Fruit fly (Drosophila melanogaster) whole organism, embryonic: Measurements from ENCODE around the gene yellow-g2.

Experiments
- ATbp ChIP-seq: fragments of 200-800 bp; sonication (Bioruptor generic); optimal IDR thresholded peaks from 2 replicates; lab custom pipeline; 2017; ENCODE audit warnings: missing biosample characterization, mild to moderate bottlenecking, missing genetic modification characterization, missing genetic modification reagents
- CG10267 ChIP-seq: fragments of 200-800 bp; sonication (Bioruptor generic); optimal IDR thresholded peaks from 2 replicates; lab custom pipeline; 2018; ENCODE audit warnings: missing biosample characterization, mild to moderate bottlenecking, missing genetic modification characterization, moderate library complexity
- CG10431 ChIP-seq: fragments of 200-800 bp; sonication (Bioruptor generic); optimal IDR thresholded peaks from 3 replicates; lab custom pipeline; 2018; ENCODE audit warnings: missing biosample characterization, mild to moderate bottlenecking, missing genetic modification characterization
- CG11398 ChIP-seq: fragments of 200-800 bp; sonication (Bioruptor generic); optimal IDR thresholded peaks from 2 replicates; lab custom pipeline; 2016; ENCODE audit warnings: missing biosample characterization, missing genetic modification characterization
- CG12071 ChIP-seq: fragments of 200-800 bp; sonication (Bioruptor generic); optimal IDR thresholded peaks from 3 replicates; lab custom pipeline; 2018; ENCODE audit warnings: missing biosample characterization, mild to moderate bottlenecking, missing genetic modification characterization
- CG1233 ChIP-seq: fragments of 200-800 bp; sonication (Bioruptor generic); optimal IDR thresholded peaks from 4 replicates; lab custom pipeline; 2018; ENCODE audit warnings: missing biosample characterization, mild to moderate bottlenecking, missing genetic modification characterization
- CG13624 ChIP-seq: fragments of 200-800 bp; sonication (Bioruptor generic); optimal IDR thresholded peaks from 2 replicates; lab custom pipeline; 2016; ENCODE audit warnings: missing biosample characterization, missing genetic modification characterization
- CG1529 ChIP-seq: fragments of 200-800 bp; sonication (Bioruptor generic); optimal IDR thresholded peaks from 3 replicates; lab custom pipeline; 2018; ENCODE audit warnings: missing biosample characterization, missing genetic modification characterization
- CG2116 ChIP-seq: fragments of 200-800 bp; sonication (Bioruptor generic); optimal IDR thresholded peaks from 3 replicates; lab custom pipeline; 2018; ENCODE audit warnings: missing biosample characterization, mild to moderate bottlenecking, missing genetic modification characterization
- CG2202 ChIP-seq: fragments of 200-800 bp; sonication (Bioruptor generic); optimal IDR thresholded peaks from 2 replicates; lab custom pipeline; 2018; ENCODE audit warnings: missing biosample characterization, mild to moderate bottlenecking, missing genetic modification characterization
- CG30020 ChIP-seq: fragments of 200-800 bp; optimal IDR thresholded peaks from 2 replicates; lab custom pipeline; 2019; ENCODE audit warnings: missing biosample characterization, mild to moderate bottlenecking, missing genetic modification characterization, moderate library complexity
- CG3407 ChIP-seq: fragments of 200-800 bp; sonication (Bioruptor generic); optimal IDR thresholded peaks from 2 replicates; lab custom pipeline; 2018; ENCODE audit warnings: missing biosample characterization, mild to moderate bottlenecking, missing genetic modification characterization
- CG34376 ChIP-seq: fragments of 200-800 bp; sonication (Bioruptor generic); optimal IDR thresholded peaks from 2 replicates; lab custom pipeline; 2018; ENCODE audit warnings: missing biosample characterization, mild to moderate bottlenecking, missing genetic modification characterization
- CG7357 ChIP-seq: fragments of 200-800 bp; sonication (Bioruptor generic); IDR thresholded peaks from 3 replicates; pipeline ENCODE4 v1.3.6; 2022; ENCODE audit warnings: missing biosample characterization, missing genetic modification characterization
- CG7556 ChIP-seq: fragments of 200-800 bp; sonication (Bioruptor generic); optimal IDR thresholded peaks from 2 replicates; lab custom pipeline; 2017; ENCODE audit warnings: missing biosample characterization, mild to moderate bottlenecking, missing genetic modification characterization
- CG7839 ChIP-seq: fragments of 200-800 bp; sonication (Bioruptor generic); optimal IDR thresholded peaks from 3 replicates; lab custom pipeline; 2018; ENCODE audit warnings: missing biosample characterization, mild to moderate bottlenecking, missing genetic modification characterization, moderate library complexity
- CG8359 ChIP-seq: fragments of 200-800 bp; sonication (Bioruptor generic); optimal IDR thresholded peaks from 2 replicates; lab custom pipeline; 2017; ENCODE audit warnings: missing biosample characterization, mild to moderate bottlenecking, missing genetic modification characterization, borderline replicate concordance
- CG8924 ChIP-seq: fragments of 200-800 bp; optimal IDR thresholded peaks from 3 replicates; lab custom pipeline; 2019; ENCODE audit warnings: missing biosample characterization, mild to moderate bottlenecking, missing genetic modification characterization, moderate library complexity
- CG9817 ChIP-seq: fragments of 200-800 bp; sonication (Bioruptor generic); optimal IDR thresholded peaks from 2 replicates; lab custom pipeline; 2018; ENCODE audit warnings: missing biosample characterization, mild to moderate bottlenecking, missing genetic modification characterization, moderate library complexity
- Deaf1 ChIP-seq: fragments of 200-800 bp; optimal IDR thresholded peaks from 3 replicates; lab custom pipeline; 2019; ENCODE audit warnings: missing biosample characterization, mild to moderate bottlenecking, missing genetic modification characterization, moderate library complexity
- Dip2 ChIP-seq: fragments of 200-800 bp; sonication (Bioruptor generic); IDR thresholded peaks from 2 replicates; pipeline ENCODE4 v1.3.6; 2022; ENCODE audit warnings: missing biosample characterization, missing genetic modification characterization
- Doc3 ChIP-seq: fragments of 200-800 bp; sonication (Bioruptor generic); IDR thresholded peaks from 3 replicates; pipeline ENCODE4 v1.3.6; 2022; ENCODE audit warnings: missing biosample characterization, missing genetic modification characterization; ENCODE audit not compliant: partially characterized antibody
- Ets65A ChIP-seq: fragments of 200-800 bp; sonication (Bioruptor generic); peaks from one replicate; lab custom pipeline; 2016; ENCODE audit warnings: missing biosample characterization, missing genetic modification characterization
- Fer1 ChIP-seq: fragments of 200-800 bp; sonication (Bioruptor generic); optimal IDR thresholded peaks from 2 replicates; lab custom pipeline; 2017; ENCODE audit warnings: missing biosample characterization, mild to moderate bottlenecking, missing genetic modification characterization
- Fer2 ChIP-seq: fragments of 200-800 bp; sonication (Bioruptor generic); optimal IDR thresholded peaks from 2 replicates; lab custom pipeline; 2018; ENCODE audit warnings: missing biosample characterization, mild to moderate bottlenecking, missing genetic modification characterization, moderate library complexity
- Jarid2 ChIP-seq: fragments of 200-800 bp; sonication (Bioruptor generic); optimal IDR thresholded peaks from 3 replicates; lab custom pipeline; 2017; ENCODE audit warnings: mild to moderate bottlenecking, missing biosample characterization, missing genetic modification reagents, missing genetic modification characterization
- MTF-1 ChIP-seq: fragments of 200-800 bp; sonication (Bioruptor generic); optimal IDR thresholded peaks from 2 replicates; lab custom pipeline; 2018; ENCODE audit warnings: missing biosample characterization, mild to moderate bottlenecking, missing genetic modification characterization, borderline replicate concordance
- NC2β ChIP-seq: fragments of 200-800 bp; sonication (Bioruptor generic); optimal IDR thresholded peaks from 2 replicates; lab custom pipeline; 2016; ENCODE audit warnings: missing biosample characterization, missing genetic modification characterization
- Pdp1 ChIP-seq, 2 experiments: fragments of 200-800 bp; sonication (Bioruptor generic); optimal IDR thresholded peaks; 3 replicates each; lab custom pipeline; 2016; ENCODE audit warnings: missing biosample characterization in 2 of 2, missing genetic modification characterization in 2 of 2, mild to moderate bottlenecking in 1 of 2, moderate library complexity in 1 of 2
- az2 ChIP-seq: fragments of 200-800 bp; sonication (Bioruptor generic); optimal IDR thresholded peaks from 3 replicates; lab custom pipeline; 2016; ENCODE audit warnings: missing biosample characterization, missing genetic modification characterization
- bowl ChIP-seq: fragments of 200-800 bp; sonication (Bioruptor generic); IDR thresholded peaks from 2 replicates; pipeline ENCODE4 v1.3.6; 2022; ENCODE audit warnings: missing biosample characterization, missing genetic modification characterization
- br ChIP-seq: fragments of >200 bp; optimal IDR thresholded peaks from 2 replicates; lab custom pipeline; 2017
- chm ChIP-seq: fragments of 200-800 bp; sonication (Bioruptor generic); IDR thresholded peaks from 2 replicates; pipeline ENCODE4 v1.3.6; 2022; ENCODE audit warnings: missing biosample characterization, missing genetic modification characterization
- cwo ChIP-seq: fragments of 200-800 bp; sonication (Bioruptor generic); optimal IDR thresholded peaks from 3 replicates; lab custom pipeline; 2017; ENCODE audit warnings: missing biosample characterization, missing genetic modification characterization, mild to moderate bottlenecking, moderate library complexity, missing genetic modification reagents
- fu2 ChIP-seq: fragments of 200-800 bp; sonication (Bioruptor generic); optimal IDR thresholded peaks from 2 replicates; lab custom pipeline; 2016; ENCODE audit warnings: missing biosample characterization, missing genetic modification characterization
- gce ChIP-seq: fragments of 200-800 bp; sonication (Bioruptor generic); IDR thresholded peaks from 3 replicates; pipeline ENCODE4 v1.3.6; 2022; ENCODE audit warnings: missing biosample characterization, missing genetic modification characterization
- ham ChIP-seq: fragments of 200-800 bp; sonication (Bioruptor generic); IDR thresholded peaks from 2 replicates; pipeline ENCODE4 v1.3.6; 2022; ENCODE audit warnings: missing biosample characterization, missing genetic modification characterization
- hb ChIP-seq: fragments of 200-800 bp; sonication (Bioruptor generic); IDR thresholded peaks from 3 replicates; pipeline ENCODE4 v1.3.6; 2022; ENCODE audit warnings: missing biosample characterization, missing genetic modification characterization; ENCODE audit not compliant: partially characterized antibody
- hkb ChIP-seq, 2 experiments: fragments of 200-800 bp in 1 of 2; fragments of >200 bp in 1 of 2; sonication (Bioruptor generic) in 1 of 2; IDR thresholded peaks in 1 of 2; optimal IDR thresholded peaks in 1 of 2; 2 replicates each; pipeline versions ENCODE4 v1.3.6 to Lab custom; 2017 to 2022; ENCODE audit warnings: missing biosample characterization in 1 of 2, missing genetic modification characterization in 1 of 2
- mam ChIP-seq: fragments of 200-800 bp; sonication (Bioruptor generic); optimal IDR thresholded peaks from 3 replicates; lab custom pipeline; 2016; ENCODE audit warnings: missing biosample characterization, missing genetic modification characterization
- odd ChIP-seq: fragments of 200-800 bp; sonication (Bioruptor generic); optimal IDR thresholded peaks from 2 replicates; lab custom pipeline; 2017; ENCODE audit warnings: missing biosample characterization, mild to moderate bottlenecking, missing genetic modification characterization
- org-1 ChIP-seq: fragments of 200-800 bp; sonication (Bioruptor generic); optimal IDR thresholded peaks from 2 replicates; lab custom pipeline; 2017; ENCODE audit warnings: missing biosample characterization, missing genetic modification characterization
- pb ChIP-seq: fragments of 200-800 bp; sonication (Bioruptor generic); optimal IDR thresholded peaks from 3 replicates; lab custom pipeline; 2016; ENCODE audit warnings: missing biosample characterization, missing genetic modification characterization
- row ChIP-seq: fragments of 200-800 bp; sonication (Bioruptor generic); IDR thresholded peaks from 3 replicates; pipeline ENCODE4 v1.3.6; 2022; ENCODE audit warnings: missing biosample characterization, missing genetic modification characterization
- salm ChIP-seq: fragments of 200-800 bp; sonication (Bioruptor generic); optimal IDR thresholded peaks from 2 replicates; lab custom pipeline; 2018; ENCODE audit warnings: missing biosample characterization, mild to moderate bottlenecking, missing genetic modification characterization
- slp2 ChIP-seq: fragments of 200-800 bp; sonication (Bioruptor generic); optimal IDR thresholded peaks from 2 replicates; lab custom pipeline; 2016; ENCODE audit warnings: missing biosample characterization, missing genetic modification characterization
- sug ChIP-seq: fragments of 200-800 bp; optimal IDR thresholded peaks from 2 replicates; lab custom pipeline; 2019; ENCODE audit warnings: missing biosample characterization, mild to moderate bottlenecking, missing genetic modification characterization, moderate library complexity
- tio ChIP-seq: fragments of 200-800 bp; sonication (Bioruptor generic); optimal IDR thresholded peaks from 2 replicates; lab custom pipeline; 2017; ENCODE audit warnings: missing biosample characterization, missing genetic modification characterization, inconsistent platforms
- wek ChIP-seq: fragments of 200-800 bp; sonication (Bioruptor generic); optimal IDR thresholded peaks from 3 replicates; lab custom pipeline; 2018; ENCODE audit warnings: missing biosample characterization, mild to moderate bottlenecking, missing genetic modification characterization, moderate library complexity
- z ChIP-seq: fragments of 200-800 bp; sonication (Bioruptor generic); IDR thresholded peaks from 3 replicates; pipeline ENCODE4 v1.3.6; 2022; ENCODE audit warnings: missing biosample characterization, missing genetic modification characterization

The yellow-g2 gene

DNA sequence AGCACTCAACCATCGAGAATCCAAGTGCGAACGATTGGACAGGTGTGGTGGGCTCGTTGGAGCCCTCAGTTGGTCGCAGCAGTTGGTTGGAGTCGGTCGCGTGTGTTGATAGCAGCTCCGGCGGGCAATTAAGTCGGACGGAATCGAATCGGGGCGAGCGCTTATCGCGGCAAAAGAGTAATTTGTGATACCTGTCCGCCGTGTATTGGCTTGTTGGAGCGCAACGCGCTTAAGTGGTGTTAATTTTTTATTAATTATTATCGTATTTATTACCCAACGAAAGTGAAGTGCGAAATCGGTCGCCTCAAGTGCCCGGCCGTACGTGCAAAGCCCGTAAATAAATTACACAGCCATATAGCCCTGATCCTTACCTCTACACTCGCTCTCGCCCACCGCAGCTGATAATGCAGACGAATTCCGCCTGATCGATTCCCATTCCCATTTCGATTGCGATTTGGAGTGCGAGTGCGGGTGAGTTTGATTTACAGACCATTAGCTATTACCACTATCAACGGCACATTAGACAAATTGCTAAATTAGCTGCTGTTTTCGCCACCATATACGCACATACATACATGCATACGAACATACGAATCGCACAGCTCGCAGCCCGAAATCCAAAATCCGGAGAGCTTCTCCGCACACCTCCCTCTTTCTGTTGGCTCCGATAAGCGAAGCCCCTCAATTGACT lies 38.7 kb upstream of the yellow-g2 start, which contains the start of gene ACXD:
Gene ACXD (plus strand): TSS at position 66 of the 691 bp plus-strand sequence.
- TF ChIP-seq Jarid2 (GFP tag; lab: Kevin White, UChicago), result peak; percentile 72
- no peak for TF ChIP-seq CG1233 (GFP tag; lab: Kevin White, UChicago)
- 0 out of 3 replicates have a peak, but pooled peaks have one; percentile 1 for TF ChIP-seq row
- TF ChIP-seq CG8359 (GFP tag; lab: Kevin White, UChicago), result no peak
- no peak for TF ChIP-seq Pdp1 (GFP tag; optimal IDR thresholded peaks at IDR 0.05; lab: Kevin White, UChicago)
- TF ChIP-seq salm, result no peak
- no peak for TF ChIP-seq CG12071 (GFP tag; lab: Kevin White, UChicago)
- no peak for TF ChIP-seq mam (GFP tag; lab: Kevin White, UChicago)
- peak; percentile 47 for TF ChIP-seq sug
- TF ChIP-seq Fer1 (GFP tag; lab: Kevin White, UChicago), result no peak
- no peak for TF ChIP-seq gce (GFP tag; lab: Robert Waterston, UW)
- TF ChIP-seq hb (GFP tag; lab: Robert Waterston, UW), result no peak
- no peak for TF ChIP-seq tio (GFP tag; lab: Kevin White, UChicago)
- TF ChIP-seq CG7556 (GFP tag; lab: Kevin White, UChicago), result no peak
- no peak for TF ChIP-seq CG30020 (tag; lab: Kevin White, UChicago)
- TF ChIP-seq az2 (GFP tag; lab: Kevin White, UChicago), result no peak
- no peak for TF ChIP-seq ATbp (GFP tag; lab: Kevin White, UChicago)
- no peak for TF ChIP-seq fu2 (GFP tag; lab: Kevin White, UChicago)
- no peak for TF ChIP-seq CG10267 (tag; lab: Kevin White, UChicago)
- no peak for TF ChIP-seq CG2116 (GFP tag; lab: Kevin White, UChicago)
- TF ChIP-seq CG13624 (GFP tag; lab: Kevin White, UChicago), result no peak
- TF ChIP-seq hkb (optimal IDR thresholded peaks at IDR 0.05; lab: Kevin White, UChicago), result no peak
- TF ChIP-seq hkb (GFP tag; IDR thresholded peaks at IDR 0.05; lab: Robert Waterston, UW), result no peak
- no peak for TF ChIP-seq CG11398 (GFP tag; lab: Kevin White, UChicago)
- no peak for TF ChIP-seq CG1529 (GFP tag; lab: Kevin White, UChicago)
- no peak for TF ChIP-seq wek (GFP tag; lab: Kevin White, UChicago)
- no peak for TF ChIP-seq br (lab: Kevin White, UChicago)
- no peak for TF ChIP-seq CG3407
- TF ChIP-seq Ets65A (GFP tag; lab: Kevin White, UChicago), result peak; percentile 28
- TF ChIP-seq CG9817 (tag; lab: Kevin White, UChicago), result no peak
- TF ChIP-seq pb (GFP tag; lab: Kevin White, UChicago), result no peak
- no peak for TF ChIP-seq chm (GFP tag; lab: Robert Waterston, UW)
- no peak for TF ChIP-seq MTF-1
- no peak for TF ChIP-seq odd (GFP tag; lab: Kevin White, UChicago)
- no peak for TF ChIP-seq slp2 (GFP tag; lab: Kevin White, UChicago)
- peak; percentile 59 for TF ChIP-seq Deaf1 (tag; lab: Kevin White, UChicago)
- no peak for TF ChIP-seq CG7357 (GFP tag; lab: Robert Waterston, UW)
- TF ChIP-seq Dip2 (GFP tag; lab: Robert Waterston, UW), result no peak
- TF ChIP-seq org-1 (GFP tag; lab: Kevin White, UChicago), result no peak
- TF ChIP-seq cwo (GFP tag; lab: Kevin White, UChicago), result peak; percentile 9
- TF ChIP-seq CG34376 (GFP tag; lab: Kevin White, UChicago), result peak; percentile 66
- TF ChIP-seq CG2202, result no peak
- TF ChIP-seq CG7839 (tag; lab: Kevin White, UChicago), result no peak
- TF ChIP-seq CG8924, result no peak
- TF ChIP-seq NC2β (GFP tag; lab: Kevin White, UChicago), result no peak
- 0 out of 3 replicates have a peak, but pooled peaks have one; percentile 12 for TF ChIP-seq z (GFP tag; lab: Robert Waterston, UW)
- no peak for TF ChIP-seq Fer2 (tag; lab: Kevin White, UChicago)
- TF ChIP-seq bowl (GFP tag; lab: Robert Waterston, UW), result no peak
- no peak for TF ChIP-seq Doc3 (GFP tag; lab: Robert Waterston, UW)
- TF ChIP-seq CG10431, result no peak
- no peak for TF ChIP-seq ham (GFP tag; lab: Robert Waterston, UW)
